Worm (Caenorhabditis elegans) whole organism, L4 larva: ENCODE data around the gene srg-21.

Experiments
- D1046.2 ChIP-seq: fragments of 200-800 bp; sonication (Bioruptor generic); IDR thresholded peaks from 2 replicates; pipeline ENCODE4 v1.3.6; 2022; ENCODE audit warnings: missing genetic modification characterization, missing compliant biosample characterization
- F10B5.3 ChIP-seq: sonication (generic microtip); optimal IDR thresholded peaks from 2 replicates; lab custom pipeline; 2016; ENCODE audit warnings: mild to moderate bottlenecking, missing genetic modification characterization, missing compliant biosample characterization
- F26F4.8 ChIP-seq: fragments of 200-800 bp; sonication (Bioruptor generic); conservative IDR thresholded peaks from 2 replicates; pipeline ENCODE4 v1.3.6; 2022; ENCODE audit warnings: missing genetic modification characterization, missing compliant biosample characterization
- F44E2.7 ChIP-seq: fragments of 200-800 bp; sonication (Bioruptor generic); IDR thresholded peaks from 2 replicates; pipeline ENCODE4 v2.1.2; 2022; ENCODE audit warnings: missing genetic modification characterization, missing compliant biosample characterization
- T26A8.4 ChIP-seq: fragments of 200-800 bp; sonication (Bioruptor generic); IDR thresholded peaks from 2 replicates; pipeline ENCODE4 v1.3.6; 2022; ENCODE audit warnings: missing genetic modification characterization, missing compliant biosample characterization
- Y48G9A.11 ChIP-seq: fragments of 200-800 bp; sonication (Bioruptor generic); IDR thresholded peaks from 2 replicates; pipeline ENCODE4 v1.3.6; 2022; ENCODE audit warnings: missing genetic modification reagents, missing genetic modification characterization, missing compliant biosample characterization
- Y75B8A.6 ChIP-seq: fragments of 200-800 bp; sonication (Bioruptor generic); IDR thresholded peaks from 2 replicates; pipeline ENCODE4 v1.3.6; 2022; ENCODE audit warnings: missing genetic modification reagents, missing genetic modification characterization, missing compliant biosample characterization
- ceh-20 ChIP-seq: fragments of 200-800 bp; sonication (Bioruptor generic); IDR thresholded peaks from 2 replicates; pipeline ENCODE4 v1.3.6; 2022; ENCODE audit warnings: missing genetic modification reagents, missing genetic modification characterization, missing compliant biosample characterization
- ceh-28 ChIP-seq: fragments of 150-350 bp; optimal IDR thresholded peaks from 2 replicates; lab custom pipeline; 2014; ENCODE audit warnings: missing biosample characterization, missing genetic modification reagents, missing genetic modification characterization
- ceh-44 ChIP-seq: fragments of 200-800 bp; sonication (Bioruptor generic); IDR thresholded peaks from 2 replicates; pipeline ENCODE4 v1.3.6; 2022; ENCODE audit warnings: missing genetic modification reagents, missing genetic modification characterization, missing compliant biosample characterization
- ceh-82 ChIP-seq: sonication (generic microtip); optimal IDR thresholded peaks from 2 replicates; lab custom pipeline; 2017; ENCODE audit warnings: missing biosample characterization, missing genetic modification characterization
- dpl-1 ChIP-seq: fragments of 150-350 bp; optimal IDR thresholded peaks from 2 replicates; lab custom pipeline; 2014; ENCODE audit warnings: missing biosample characterization, missing genetic modification reagents, missing genetic modification characterization
- duxl-1 ChIP-seq: sonication (generic microtip); optimal IDR thresholded peaks from 2 replicates; lab custom pipeline; 2016; ENCODE audit warnings: mild to moderate bottlenecking, missing genetic modification characterization, moderate library complexity, missing compliant biosample characterization; ENCODE audit not compliant: poor library complexity
- dve-1 ChIP-seq: sonication (generic microtip); optimal IDR thresholded peaks from 2 replicates; lab custom pipeline; 2017; ENCODE audit warnings: antibody characterized with exemption, mild to moderate bottlenecking, missing genetic modification characterization, missing compliant biosample characterization; ENCODE audit not compliant: insufficient read depth
- fkh-10 ChIP-seq: fragments of 150-350 bp; optimal IDR thresholded peaks from 2 replicates; lab custom pipeline; 2014; ENCODE audit warnings: missing biosample characterization, missing genetic modification reagents, missing genetic modification characterization
- hlh-30 ChIP-seq: sonication (generic microtip); optimal IDR thresholded peaks from 2 replicates; lab custom pipeline; 2017; ENCODE audit warnings: antibody characterized with exemption, mild to moderate bottlenecking, missing genetic modification characterization, missing compliant biosample characterization; ENCODE audit not compliant: insufficient read depth
- jun-1 ChIP-seq: fragments of 150-350 bp; optimal IDR thresholded peaks from 2 replicates; lab custom pipeline; 2014; ENCODE audit warnings: missing biosample characterization, missing genetic modification reagents, missing genetic modification characterization
- lim-7 ChIP-seq: fragments of 200-800 bp; sonication (Bioruptor generic); IDR thresholded peaks from 2 replicates; pipeline ENCODE4 v1.3.6; 2022; ENCODE audit warnings: missing genetic modification characterization, missing compliant biosample characterization
- lin-1 ChIP-seq: fragments of 200-800 bp; sonication (Bioruptor generic); IDR thresholded peaks from 2 replicates; pipeline ENCODE4 v1.3.6; 2022; ENCODE audit warnings: missing genetic modification reagents, missing genetic modification characterization, missing compliant biosample characterization
- lin-13 ChIP-seq: fragments of 150-350 bp; optimal IDR thresholded peaks from 2 replicates; lab custom pipeline; 2014; ENCODE audit warnings: missing biosample characterization, missing genetic modification reagents, missing genetic modification characterization
- lin-15B ChIP-seq: fragments of 150-350 bp; sonication (generic microtip); optimal IDR thresholded peaks from 3 replicates; lab custom pipeline; 2014; ENCODE audit warnings: missing biosample characterization, missing genetic modification characterization
- madf-9 ChIP-seq: fragments of 200-800 bp; sonication (Bioruptor generic); conservative IDR thresholded peaks from 2 replicates; pipeline ENCODE4 v1.3.6; 2022; ENCODE audit warnings: missing genetic modification reagents, missing genetic modification characterization, missing compliant biosample characterization
- mep-1 ChIP-seq: fragments of 150-350 bp; sonication (generic microtip); optimal IDR thresholded peaks from 3 replicates; lab custom pipeline; 2014; ENCODE audit warnings: missing biosample characterization, missing genetic modification characterization
- mes-2 ChIP-seq: sonication (generic microtip); optimal IDR thresholded peaks from 2 replicates; lab custom pipeline; 2016; ENCODE audit warnings: missing genotype, mild to moderate bottlenecking, missing genetic modification characterization, missing compliant biosample characterization; ENCODE audit not compliant: poor library complexity, severe bottlenecking
- nhr-10 ChIP-seq: fragments of 150-350 bp; optimal IDR thresholded peaks from 2 replicates; lab custom pipeline; 2014; ENCODE audit warnings: missing biosample characterization, missing genetic modification characterization
- nhr-111 ChIP-seq: fragments of 200-800 bp; sonication (Bioruptor generic); optimal IDR thresholded peaks from 2 replicates; lab custom pipeline; 2018; ENCODE audit warnings: mild to moderate bottlenecking, missing genetic modification characterization, missing compliant biosample characterization
- nhr-41 ChIP-seq: fragments of 200-800 bp; sonication (Bioruptor generic); IDR thresholded peaks from 2 replicates; pipeline ENCODE4 v1.3.6; 2022; ENCODE audit warnings: missing genetic modification reagents, missing genetic modification characterization, missing compliant biosample characterization
- nhr-48 ChIP-seq: sonication (generic microtip); optimal IDR thresholded peaks from 2 replicates; lab custom pipeline; 2016; ENCODE audit warnings: mild to moderate bottlenecking, missing genetic modification characterization, missing compliant biosample characterization
- saeg-2 ChIP-seq: fragments of 200-800 bp; sonication (Bioruptor generic); IDR thresholded peaks from 2 replicates; pipeline ENCODE4 v1.3.6; 2022; ENCODE audit warnings: missing genetic modification reagents, missing genetic modification characterization, missing compliant biosample characterization
- sdz-12 ChIP-seq: fragments of 200-800 bp; sonication (Bioruptor generic); optimal IDR thresholded peaks from 2 replicates; lab custom pipeline; 2018; ENCODE audit warnings: mild to moderate bottlenecking, missing genetic modification characterization, missing compliant biosample characterization
- set-16 ChIP-seq: fragments of 200-800 bp; sonication (Bioruptor generic); IDR thresholded peaks from 2 replicates; pipeline ENCODE4 v1.3.6; 2022; ENCODE audit warnings: missing genetic modification reagents, missing genetic modification characterization, missing compliant biosample characterization
- tag-97 ChIP-seq: fragments of 200-800 bp; sonication (Bioruptor generic); IDR thresholded peaks from 2 replicates; pipeline ENCODE4 v1.3.6; 2022; ENCODE audit warnings: missing genetic modification characterization, missing compliant biosample characterization
- tra-1 ChIP-seq: fragments of 200-800 bp; sonication (Bioruptor generic); IDR thresholded peaks from 2 replicates; pipeline ENCODE4 v1.3.6; 2022; ENCODE audit warnings: missing genetic modification reagents, missing genetic modification characterization, missing compliant biosample characterization
- unc-130 ChIP-seq: sonication (generic microtip); optimal IDR thresholded peaks from 2 replicates; lab custom pipeline; 2016; ENCODE audit warnings: missing genetic modification reagents, missing genetic modification characterization, missing compliant biosample characterization
- vab-7 ChIP-seq: fragments of 200-800 bp; sonication (Bioruptor generic); IDR thresholded peaks from 2 replicates; pipeline ENCODE4 v1.3.6; 2022; ENCODE audit warnings: missing genetic modification reagents, missing genetic modification characterization, missing compliant biosample characterization
- zag-1 ChIP-seq: fragments of 150-350 bp; optimal IDR thresholded peaks from 2 replicates; lab custom pipeline; 2014; ENCODE audit warnings: missing biosample characterization, missing genetic modification characterization
- zfp-2 ChIP-seq: sonication (generic microtip); optimal IDR thresholded peaks from 2 replicates; lab custom pipeline; 2016; ENCODE audit warnings: mild to moderate bottlenecking, missing genetic modification characterization, missing compliant biosample characterization
- ztf-7 ChIP-seq: fragments of 150-350 bp; optimal IDR thresholded peaks from 2 replicates; lab custom pipeline; 2014; ENCODE audit warnings: missing biosample characterization, missing genetic modification characterization

srg-21 gene

DNA sequence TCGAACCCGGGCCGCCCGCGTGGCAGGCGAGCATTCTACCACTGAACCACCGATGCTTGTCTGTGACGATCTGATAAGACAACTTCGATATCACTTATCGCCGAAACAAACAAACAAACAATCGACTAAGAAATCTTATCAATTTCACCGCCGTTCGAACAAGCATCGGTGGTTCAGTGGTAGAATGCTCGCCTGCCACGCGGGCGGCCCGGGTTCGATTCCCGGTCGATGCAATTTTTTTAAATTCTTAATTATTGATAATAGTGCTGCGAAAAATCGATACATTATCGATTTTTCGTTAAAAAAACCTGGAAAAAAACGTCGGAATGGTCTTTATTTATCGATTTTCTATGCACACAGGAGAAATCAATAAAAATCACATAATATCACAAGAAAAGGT lies 28.9 kb downstream of the srg-21 start (continued):
- peak; percentile 59 for TF ChIP-seq T26A8.4
- peak; percentile 78 for TF ChIP-seq Y48G9A.11 (GFP tag; lab: Robert Waterston, UW)
- TF ChIP-seq vab-7: peak; percentile 75
- 0 out of 2 replicates have a peak, but pooled peaks have one; percentile 43 for TF ChIP-seq nhr-41 (GFP tag; lab: Robert Waterston, UW)
- peak; percentile 83 for TF ChIP-seq lin-1 (GFP tag; lab: Robert Waterston, UW)
- peak; percentile 54 for TF ChIP-seq unc-130 (GFP tag; lab: Kevin White, UChicago)
- TF ChIP-seq F44E2.7 (GFP tag; lab: Robert Waterston, UW): peak; percentile 98
- no peak for TF ChIP-seq F10B5.3
- no peak for TF ChIP-seq nhr-111
- TF ChIP-seq jun-1 (tag; lab: Kevin White, UChicago): no peak
- TF ChIP-seq mes-2: peak; percentile 69
- peak; percentile 69 for TF ChIP-seq hlh-30 (tag; lab: Kevin White, UChicago)
- no peak for TF ChIP-seq lin-15B (tag; lab: Kevin White, UChicago)
- TF ChIP-seq tag-97 (GFP tag; lab: Robert Waterston, UW): no peak
- peak; percentile 72 for TF ChIP-seq duxl-1
- peak; percentile 79 for TF ChIP-seq ceh-28 (tag; lab: Kevin White, UChicago)
- peak; percentile 59 for TF ChIP-seq mep-1 (tag; lab: Kevin White, UChicago)
- TF ChIP-seq dve-1 (tag; lab: Kevin White, UChicago): peak; percentile 65
- TF ChIP-seq ceh-82 (tag; lab: Kevin White, UChicago): no peak
- TF ChIP-seq Y75B8A.6 (GFP tag; lab: Robert Waterston, UW): 0 out of 2 replicates have a peak, but pooled peaks have one; percentile 44
- TF ChIP-seq ceh-20 (GFP tag; lab: Robert Waterston, UW): peak; percentile 51; the same call in 1 of the 2 replicates
- peak; percentile 74; the same call in 1 of the 2 replicates for TF ChIP-seq ceh-44 (GFP tag; lab: Robert Waterston, UW)
- TF ChIP-seq zfp-2 (tag; lab: Kevin White, UChicago): no peak
- TF ChIP-seq dpl-1 (GFP tag; lab: Kevin White, UChicago): no peak
- 0 out of 2 replicates have a peak, but pooled peaks have one; percentile 39 for TF ChIP-seq saeg-2 (GFP tag; lab: Robert Waterston, UW)
- TF ChIP-seq lim-7 (GFP tag; lab: Robert Waterston, UW): no peak; the same call in 1 of the 2 replicates
- peak; percentile 73; the same call in 1 of the 2 replicates for TF ChIP-seq D1046.2 (GFP tag; lab: Robert Waterston, UW)
- peak; percentile 62; the same call in 1 of the 2 replicates for TF ChIP-seq F26F4.8

DNA sequence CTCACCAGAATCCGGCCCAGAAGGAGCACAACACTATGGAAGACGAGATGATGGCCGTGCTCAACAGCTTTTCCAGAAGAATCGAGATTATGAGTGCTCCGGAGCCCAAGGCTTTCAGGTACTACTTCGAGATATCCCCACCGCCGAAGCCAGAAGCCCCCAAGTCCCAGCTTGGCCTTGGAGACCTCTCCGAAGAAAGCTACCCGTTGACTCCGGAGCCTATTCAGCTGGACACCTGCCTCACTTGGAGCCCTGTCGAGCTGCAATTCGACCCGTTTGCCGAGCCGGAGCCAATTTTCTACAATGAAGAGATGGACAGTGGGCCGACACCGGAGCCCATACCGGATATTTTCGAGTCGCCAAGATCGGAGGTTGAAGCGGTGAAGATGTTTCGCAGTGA lies 29.6 kb downstream of the srg-21 start:
- TF ChIP-seq mes-2 (no peak), set-16 (GFP tag; lab: Robert Waterston, UW) (peak; percentile 83), sdz-12 (GFP tag; lab: Kevin White, UChicago) (peak; percentile 19)
- TF ChIP-seq, all 104 proteins: peak for 2

ce11 chrII:3060782-3061181 lies 30.4 kb downstream of the srg-21 start, which contains the start of gene Y25C1A.6:
TSS of gene Y25C1A.6 (plus strand) at chrII:3061082.
- TF ChIP-seq tra-1 (GFP tag; lab: Robert Waterston, UW) (no peak), jun-1 (tag; lab: Kevin White, UChicago) (no peak), fkh-10 (no peak), madf-9 (no peak), nhr-48 (no peak), ztf-7 (tag; lab: Kevin White, UChicago) (no peak), lin-13 (GFP tag; lab: Kevin White, UChicago) (no peak), ceh-82 (tag; lab: Kevin White, UChicago) (no peak), nhr-10 (tag; lab: Kevin White, UChicago) (no peak), zag-1 (tag; lab: Kevin White, UChicago) (no peak)
